Fruit fly (Drosophila melanogaster) whole organism, embryonic: ENCODE measurements around the gene CG15308.

Experiments used
- Aef1 ChIP-seq: fragments of 200-800 bp; sonication (Bioruptor generic); IDR thresholded peaks from 3 replicates; pipeline ENCODE4 v1.3.6; 2022; ENCODE audit warnings: missing biosample characterization, missing genetic modification characterization
- CG11093 ChIP-seq: fragments of 200-800 bp; sonication (Bioruptor generic); IDR thresholded peaks from 3 replicates; pipeline ENCODE4 v1.3.6; 2022; ENCODE audit warnings: missing biosample characterization, missing genetic modification characterization
- CG12236 ChIP-seq: fragments of 200-800 bp; sonication (Bioruptor generic); optimal IDR thresholded peaks from 2 replicates; lab custom pipeline; 2016; ENCODE audit warnings: missing biosample characterization, missing genetic modification characterization
- CG12391 ChIP-seq: fragments of 200-800 bp; sonication (Bioruptor generic); optimal IDR thresholded peaks from 3 replicates; lab custom pipeline; 2018; ENCODE audit warnings: missing biosample characterization, mild to moderate bottlenecking, missing genetic modification characterization, moderate library complexity
- CG13287 ChIP-seq: fragments of 200-800 bp; sonication (Bioruptor generic); IDR thresholded peaks from 2 replicates; pipeline ENCODE4 v1.3.6; 2022; ENCODE audit warnings: missing biosample characterization, missing genetic modification characterization; ENCODE audit not compliant: partially characterized antibody
- CG14050 ChIP-seq: fragments of 200-800 bp; sonication (Bioruptor generic); IDR thresholded peaks from 3 replicates; pipeline ENCODE4 v1.3.6; 2022; ENCODE audit warnings: missing biosample characterization, missing genetic modification characterization
- CG14667 ChIP-seq: fragments of 200-800 bp; sonication (Bioruptor generic); IDR thresholded peaks from 2 replicates; pipeline ENCODE4 v1.3.6; 2022; ENCODE audit warnings: missing biosample characterization, missing genetic modification characterization
- CG15479 ChIP-seq: fragments of 200-800 bp; sonication (Bioruptor generic); optimal IDR thresholded peaks from 3 replicates; lab custom pipeline; 2019; ENCODE audit warnings: missing biosample characterization, mild to moderate bottlenecking, missing genetic modification characterization, moderate library complexity
- CG17612 ChIP-seq: fragments of 200-800 bp; sonication (Bioruptor generic); IDR thresholded peaks from 2 replicates; pipeline ENCODE4 v1.3.6; 2022; ENCODE audit warnings: missing biosample characterization, missing genetic modification characterization
- CG31365 ChIP-seq: fragments of 200-800 bp; sonication (Bioruptor generic); optimal IDR thresholded peaks from 2 replicates; lab custom pipeline; 2018; ENCODE audit warnings: missing biosample characterization, mild to moderate bottlenecking, missing genetic modification characterization
- CG3163 ChIP-seq: fragments of 200-800 bp; sonication (Bioruptor generic); optimal IDR thresholded peaks from 3 replicates; lab custom pipeline; 2016; ENCODE audit warnings: missing biosample characterization, missing genetic modification characterization
- CG32767 ChIP-seq: fragments of 200-800 bp; sonication (Bioruptor generic); IDR thresholded peaks from 2 replicates; pipeline ENCODE4 v1.3.6; 2022; ENCODE audit warnings: missing biosample characterization, missing genetic modification characterization
- CG4328 ChIP-seq: fragments of 200-800 bp; sonication (Bioruptor generic); optimal IDR thresholded peaks from 3 replicates; lab custom pipeline; 2017; ENCODE audit warnings: missing biosample characterization, missing genetic modification reagents, missing genetic modification characterization
- CG4360 ChIP-seq: fragments of 200-800 bp; sonication (Bioruptor generic); IDR thresholded peaks from 2 replicates; pipeline ENCODE4 v1.3.6; 2022; ENCODE audit warnings: missing biosample characterization, missing genetic modification characterization
- CG6654 ChIP-seq: fragments of 200-800 bp; sonication (Bioruptor generic); optimal IDR thresholded peaks from 2 replicates; lab custom pipeline; 2017; ENCODE audit warnings: missing biosample characterization, mild to moderate bottlenecking, missing genetic modification characterization
- CG8388 ChIP-seq: fragments of 200-800 bp; sonication (Bioruptor generic); optimal IDR thresholded peaks from 2 replicates; lab custom pipeline; 2019; ENCODE audit warnings: missing biosample characterization, mild to moderate bottlenecking, missing genetic modification characterization, moderate library complexity
- CG8924 ChIP-seq: fragments of 200-800 bp; optimal IDR thresholded peaks from 3 replicates; lab custom pipeline; 2019; ENCODE audit warnings: missing biosample characterization, mild to moderate bottlenecking, missing genetic modification characterization, moderate library complexity
- CTCF ChIP-seq: fragments of 200-800 bp; sonication (Bioruptor generic); optimal IDR thresholded peaks from 2 replicates; lab custom pipeline; 2017; ENCODE audit warnings: missing biosample characterization, mild to moderate bottlenecking, missing genetic modification characterization, moderate library complexity
- Dll ChIP-seq: fragments of 200-800 bp; sonication (Bioruptor generic); IDR thresholded peaks from 4 replicates; pipeline ENCODE4 v1.3.6; 2022; ENCODE audit warnings: missing biosample characterization, missing genetic modification characterization; ENCODE audit not compliant: partially characterized antibody
- Dp ChIP-seq: fragments of 200-800 bp; sonication (Bioruptor generic); optimal IDR thresholded peaks from 2 replicates; lab custom pipeline; 2018; ENCODE audit warnings: missing biosample characterization, mild to moderate bottlenecking, missing genetic modification characterization, moderate library complexity
- E2f2 ChIP-seq: fragments of 200-800 bp; sonication (Bioruptor generic); IDR thresholded peaks from 2 replicates; pipeline ENCODE4 v1.3.6; 2022; ENCODE audit warnings: missing biosample characterization, missing genetic modification characterization
- Hr51 ChIP-seq, 2 experiments: fragments of 200-800 bp; sonication (Bioruptor generic); optimal IDR thresholded peaks; 2 replicates in 1 of 2; 3 replicates in 1 of 2; lab custom pipeline; 2016 to 2018; ENCODE audit warnings: missing biosample characterization in 2 of 2, missing genetic modification characterization in 2 of 2, mild to moderate bottlenecking in 1 of 2, moderate library complexity in 1 of 2
- Lpt ChIP-seq: fragments of >200 bp; optimal IDR thresholded peaks from 2 replicates; lab custom pipeline; 2018; ENCODE audit warnings: missing biosample characterization, missing genetic modification characterization
- MESR4 ChIP-seq: fragments of 200-800 bp; sonication (Bioruptor generic); optimal IDR thresholded peaks from 2 replicates; lab custom pipeline; 2018; ENCODE audit warnings: missing biosample characterization, mild to moderate bottlenecking, missing genetic modification characterization, moderate library complexity
- Med ChIP-seq: fragments of 200-800 bp; sonication (Bioruptor generic); peaks from one replicate; lab custom pipeline; 2016; ENCODE audit warnings: missing biosample characterization, missing genetic modification characterization, mild to moderate bottlenecking, inconsistent platforms, moderate library complexity
- Mrtf ChIP-seq: fragments of 200-800 bp; sonication (Bioruptor generic); IDR thresholded peaks from 3 replicates; pipeline ENCODE4 v1.3.6; 2022; ENCODE audit warnings: missing biosample characterization, missing genetic modification characterization
- Pdp1 ChIP-seq, 2 experiments: fragments of 200-800 bp; sonication (Bioruptor generic); optimal IDR thresholded peaks; 3 replicates each; lab custom pipeline; 2016; ENCODE audit warnings: missing biosample characterization in 2 of 2, missing genetic modification characterization in 2 of 2, mild to moderate bottlenecking in 1 of 2, moderate library complexity in 1 of 2
- Rx ChIP-seq: fragments of 200-800 bp; sonication (Bioruptor generic); IDR thresholded peaks from 2 replicates; pipeline ENCODE4 v1.3.6; 2022; ENCODE audit warnings: missing biosample characterization, missing genetic modification characterization
- Scr ChIP-seq: fragments of 200-800 bp; sonication (Bioruptor generic); IDR thresholded peaks from 2 replicates; pipeline ENCODE4 v1.3.6; 2022; ENCODE audit warnings: missing biosample characterization, missing genetic modification characterization; ENCODE audit not compliant: partially characterized antibody
- YL-1 ChIP-seq: fragments of 200-800 bp; sonication (Bioruptor generic); optimal IDR thresholded peaks from 3 replicates; lab custom pipeline; 2017; ENCODE audit warnings: missing biosample characterization, mild to moderate bottlenecking, missing genetic modification characterization
- amos ChIP-seq: fragments of 200-800 bp; sonication (Bioruptor generic); IDR thresholded peaks from 2 replicates; pipeline ENCODE4 v1.3.6; 2022; ENCODE audit warnings: missing biosample characterization, missing genetic modification characterization; ENCODE audit not compliant: partially characterized antibody
- ash1 ChIP-seq: fragments of 200-800 bp; sonication (Bioruptor generic); optimal IDR thresholded peaks from 2 replicates; lab custom pipeline; 2018; ENCODE audit warnings: missing biosample characterization, mild to moderate bottlenecking, missing genetic modification characterization
- br ChIP-seq: fragments of >200 bp; optimal IDR thresholded peaks from 2 replicates; lab custom pipeline; 2017
- chinmo ChIP-seq: fragments of 200-800 bp; sonication (Bioruptor generic); IDR thresholded peaks from 4 replicates; pipeline ENCODE4 v1.3.6; 2022; ENCODE audit warnings: missing biosample characterization, missing genetic modification characterization; ENCODE audit not compliant: partially characterized antibody
- crol ChIP-seq: fragments of 200-800 bp; sonication (Bioruptor generic); IDR thresholded peaks from 2 replicates; pipeline ENCODE4 v1.3.6; 2022; ENCODE audit warnings: missing biosample characterization, missing genetic modification characterization
- dmrt11E ChIP-seq: fragments of 200-800 bp; sonication (Bioruptor generic); optimal IDR thresholded peaks from 3 replicates; lab custom pipeline; 2018; ENCODE audit warnings: missing biosample characterization, mild to moderate bottlenecking, missing genetic modification characterization, moderate library complexity
- grau ChIP-seq: fragments of 200-800 bp; optimal IDR thresholded peaks from 3 replicates; lab custom pipeline; 2019; ENCODE audit warnings: missing biosample characterization, mild to moderate bottlenecking, missing genetic modification characterization, moderate library complexity
- her ChIP-seq: fragments of 200-800 bp; sonication (Bioruptor generic); optimal IDR thresholded peaks from 2 replicates; lab custom pipeline; 2016; ENCODE audit warnings: missing biosample characterization, missing genetic modification characterization
- insv ChIP-seq, 2 experiments: fragments of 200-800 bp; sonication (Bioruptor generic); optimal IDR thresholded peaks; 3 replicates each; lab custom pipeline; 2016 to 2018; ENCODE audit warnings: missing biosample characterization in 2 of 2, missing genetic modification characterization in 2 of 2
- lilli ChIP-seq: fragments of 200-800 bp; sonication (Bioruptor generic); optimal IDR thresholded peaks from 3 replicates; lab custom pipeline; 2016; ENCODE audit warnings: missing biosample characterization, missing genetic modification characterization
- nerfin-1 ChIP-seq: fragments of 200-800 bp; sonication (Bioruptor generic); optimal IDR thresholded peaks from 3 replicates; lab custom pipeline; 2019; ENCODE audit warnings: missing biosample characterization, mild to moderate bottlenecking, missing genetic modification characterization, moderate library complexity
- pho ChIP-seq: fragments of 200-800 bp; sonication (Bioruptor generic); optimal IDR thresholded peaks from 2 replicates; lab custom pipeline; 2016; ENCODE audit warnings: missing biosample characterization, missing genetic modification characterization
- psq ChIP-seq: fragments of 200-800 bp; sonication (Bioruptor generic); optimal IDR thresholded peaks from 2 replicates; lab custom pipeline; 2017; ENCODE audit warnings: missing biosample characterization, missing genetic modification characterization
- pzg ChIP-seq: fragments of 200-800 bp; sonication (Bioruptor generic); optimal IDR thresholded peaks from 3 replicates; lab custom pipeline; 2018; ENCODE audit warnings: missing biosample characterization, mild to moderate bottlenecking, missing genetic modification characterization, moderate library complexity
- sens ChIP-seq: fragments of 200-800 bp; sonication (Bioruptor generic); peaks from one replicate; lab custom pipeline; 2016; ENCODE audit warnings: missing biosample characterization, missing genetic modification characterization
- seq ChIP-seq: fragments of 200-800 bp; sonication (Bioruptor generic); IDR thresholded peaks from 2 replicates; pipeline ENCODE4 v1.3.6; 2022; ENCODE audit warnings: missing biosample characterization, missing genetic modification characterization
- slp2 ChIP-seq: fragments of 200-800 bp; sonication (Bioruptor generic); optimal IDR thresholded peaks from 2 replicates; lab custom pipeline; 2016; ENCODE audit warnings: missing biosample characterization, missing genetic modification characterization
- so ChIP-seq: fragments of 200-800 bp; sonication (Bioruptor generic); IDR thresholded peaks from 3 replicates; pipeline ENCODE4 v1.3.6; 2022; ENCODE audit warnings: missing biosample characterization, missing genetic modification characterization
- sr ChIP-seq: fragments of 200-800 bp; sonication (Bioruptor generic); IDR thresholded peaks from 3 replicates; pipeline ENCODE4 v1.3.6; 2022; ENCODE audit warnings: missing biosample characterization, missing genetic modification characterization
- ttk ChIP-seq: fragments of 200-800 bp; sonication (Bioruptor generic); IDR thresholded peaks from 2 replicates; pipeline ENCODE4 v2.1.2; 2022; ENCODE audit warnings: missing biosample characterization, missing genetic modification characterization
- usp ChIP-seq: fragments of >200 bp; optimal IDR thresholded peaks from 2 replicates; lab custom pipeline; 2017; ENCODE audit warnings: missing biosample characterization, missing genetic modification characterization
- vvl ChIP-seq: fragments of 200-800 bp; sonication (Bioruptor generic); IDR thresholded peaks from 2 replicates; pipeline ENCODE4 v1.3.6; 2022; ENCODE audit warnings: missing biosample characterization, missing genetic modification characterization
- zen ChIP-seq: fragments of 200-800 bp; sonication (Bioruptor generic); optimal IDR thresholded peaks from 3 replicates; lab custom pipeline; 2018; ENCODE audit warnings: missing biosample characterization, mild to moderate bottlenecking, missing genetic modification characterization, moderate library complexity

Gene CG15308

dm6 chrX:10212687-10213329 lies 6.1 kb downstream of the CG15308 start, which contains the start of gene ATPsyndelta (continued):
- no peak for TF ChIP-seq CG17612 (GFP tag; lab: Robert Waterston, UW)
- TF ChIP-seq CG4328 (GFP tag; lab: Kevin White, UChicago) = no peak
- TF ChIP-seq CG13287 (GFP tag; lab: Robert Waterston, UW) = peak; percentile 54
- peak; percentile 11 for TF ChIP-seq Dp
- TF ChIP-seq CG8924 (tag; lab: Kevin White, UChicago) = no peak
- peak; percentile 36; the same call in 1 of the 2 replicates for TF ChIP-seq amos (GFP tag; lab: Robert Waterston, UW)
- no peak for TF ChIP-seq grau (tag; lab: Kevin White, UChicago)
- TF ChIP-seq YL-1 (GFP tag; lab: Kevin White, UChicago) = peak; percentile 53
- TF ChIP-seq CG11093 (GFP tag; lab: Robert Waterston, UW) = no peak
- no peak for TF ChIP-seq slp2
- no peak for TF ChIP-seq Mrtf (GFP tag; lab: Robert Waterston, UW)
- no peak for TF ChIP-seq dmrt11E (tag; lab: Kevin White, UChicago)
- TF ChIP-seq CG14667 = no peak
- no peak for TF ChIP-seq chinmo (GFP tag; lab: Robert Waterston, UW)
- TF ChIP-seq crol (GFP tag; lab: Robert Waterston, UW) = no peak
- TF ChIP-seq ttk = no peak
- no peak for TF ChIP-seq CG32767
- TF ChIP-seq sens (GFP tag; lab: Kevin White, UChicago) = peak; percentile 20
- TF ChIP-seq Rx = no peak
- peak; percentile 65; the same call in 3 of the 4 replicates for TF ChIP-seq Dll (GFP tag; lab: Robert Waterston, UW)
- TF ChIP-seq CG6654 (GFP tag; lab: Kevin White, UChicago) = no peak
- TF ChIP-seq Scr (GFP tag; lab: Robert Waterston, UW) = peak; percentile 59
- no peak for TF ChIP-seq her (GFP tag; lab: Kevin White, UChicago)
- TF ChIP-seq ash1 = no peak
- no peak for TF ChIP-seq sr (GFP tag; lab: Robert Waterston, UW)
- TF ChIP-seq Hr51 (GFP tag; optimal IDR thresholded peaks at IDR 0.05; lab: Kevin White, UChicago) = no peak
- no peak for TF ChIP-seq br (lab: Kevin White, UChicago)
- TF ChIP-seq CG12391 (tag; lab: Kevin White, UChicago) = peak; percentile 24
- TF ChIP-seq CG8388 (GFP tag; lab: Kevin White, UChicago) = no peak
- peak; percentile 17 for TF ChIP-seq pzg (GFP tag; lab: Kevin White, UChicago)
- no peak for TF ChIP-seq zen (tag; lab: Kevin White, UChicago)
- no peak for TF ChIP-seq pho (GFP tag; lab: Kevin White, UChicago)
- TF ChIP-seq CTCF = no peak
- no peak for TF ChIP-seq CG3163 (GFP tag; lab: Kevin White, UChicago)
- TF ChIP-seq seq = no peak
- TF ChIP-seq CG31365 (tag; lab: Kevin White, UChicago) = no peak

- peak; percentile 59 for TF ChIP-seq Med (GFP tag; lab: Kevin White, UChicago)
- TF ChIP-seq Pdp1 (GFP tag; optimal IDR thresholded peaks at IDR 0.05; lab: Kevin White, UChicago) = peak in 1 of 2 experiments; percentile 78
- peak; percentile 34; the same call in 1 of the 3 replicates for TF ChIP-seq Aef1 (GFP tag; lab: Robert Waterston, UW)
- peak; percentile 86 for TF ChIP-seq CG15479
- peak; percentile 60 to 92 for TF ChIP-seq insv (GFP tag; optimal IDR thresholded peaks at IDR 0.05; lab: Kevin White, UChicago)
- peak; percentile 30 for TF ChIP-seq nerfin-1 (tag; lab: Kevin White, UChicago)
- no peak for TF ChIP-seq CG12236 (GFP tag; lab: Kevin White, UChicago)
- TF ChIP-seq usp (GFP tag; lab: Kevin White, UChicago) = no peak
- peak; percentile 83 for TF ChIP-seq CG4360
- no peak for TF ChIP-seq Lpt (GFP tag; lab: Kevin White, UChicago)
- no peak for TF ChIP-seq so (GFP tag; lab: Robert Waterston, UW)
- TF ChIP-seq lilli (GFP tag; lab: Kevin White, UChicago) = no peak
- peak; percentile 4 for TF ChIP-seq MESR4 (GFP tag; lab: Kevin White, UChicago)
- TF ChIP-seq vvl (GFP tag; lab: Robert Waterston, UW) = peak; percentile 31; the same call in 1 of the 2 replicates
- TF ChIP-seq CG14050 (GFP tag; lab: Robert Waterston, UW) = no peak
- peak; percentile 81 for TF ChIP-seq E2f2 (GFP tag; lab: Robert Waterston, UW)
- TF ChIP-seq psq (GFP tag; lab: Kevin White, UChicago) = no peak
Observed at dm6 chrX:10212118-10212517, 6.8 kb downstream of the CG15308 start, which contains the start of gene Ypel. Ypel (minus strand) TSS chrX:10212374.
